Fruit fly (Drosophila melanogaster) whole organism, wandering third instar larva: ENCODE data around the gene CG5250.

ENCODE experiments used
- GATAd ChIP-seq: sonication (Bioruptor generic); optimal IDR thresholded peaks from 2 replicates; lab custom pipeline; 2016; ENCODE audit warnings: missing biosample characterization, missing genetic modification characterization
- Mio ChIP-seq: sonication (Bioruptor generic); optimal IDR thresholded peaks from 2 replicates; lab custom pipeline; 2016; ENCODE audit warnings: missing biosample characterization, missing genetic modification characterization
- N ChIP-seq: fragments of >200 bp; optimal IDR thresholded peaks from 2 replicates; lab custom pipeline; 2018; ENCODE audit warnings: missing biosample characterization, missing external identifiers, missing genetic modification characterization
- Rel ChIP-seq, 2 experiments: fragments of 200-800 bp; sonication (Bioruptor generic) in 1 of 2; optimal IDR thresholded peaks; 2 replicates in 1 of 2; 3 replicates in 1 of 2; lab custom pipeline; 2016 to 2019; ENCODE audit warnings: mild to moderate bottlenecking in 2 of 2, missing biosample characterization in 2 of 2, missing genetic modification characterization in 2 of 2, moderate library complexity in 1 of 2
- dsf ChIP-seq: sonication (Bioruptor generic); optimal IDR thresholded peaks from 2 replicates; lab custom pipeline; 2016; ENCODE audit warnings: missing biosample characterization, missing genetic modification characterization, borderline replicate concordance
- psq ChIP-seq: fragments of 200-800 bp; sonication (Bioruptor generic); optimal IDR thresholded peaks from 3 replicates; lab custom pipeline; 2017; ENCODE audit warnings: missing biosample characterization, mild to moderate bottlenecking, missing genetic modification characterization, moderate library complexity

DNA sequence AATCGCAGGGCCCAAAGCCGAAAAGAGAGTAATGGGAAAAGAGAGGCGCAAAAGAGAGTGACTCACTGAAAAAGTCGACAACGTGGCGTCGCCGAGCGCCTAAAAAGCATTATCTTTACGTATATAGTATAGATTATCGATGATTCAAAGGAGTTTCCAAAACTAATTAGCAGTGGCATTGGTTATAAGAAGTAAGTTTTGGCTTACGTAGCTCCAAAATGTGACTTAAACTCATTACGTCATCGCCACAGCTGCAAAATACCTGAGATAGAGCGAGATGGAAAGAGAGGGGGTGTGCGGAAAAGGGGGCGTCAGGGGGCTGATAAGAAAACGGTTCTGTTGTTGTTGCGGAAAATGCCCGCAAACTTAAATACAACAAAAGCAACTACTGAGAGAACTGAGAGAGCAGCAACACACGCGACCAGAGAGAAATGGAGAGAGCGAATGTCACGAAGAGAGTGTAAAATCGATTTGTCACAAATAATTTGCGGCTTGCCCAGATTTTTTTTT is 3.6 kb downstream of the CG5250 start:
- TF ChIP-seq GATAd (no peak), psq (GFP tag; lab: Kevin White, UChicago) (no peak), dsf (GFP tag; lab: Kevin White, UChicago) (no peak), N (no peak), Mio (GFP tag; lab: Kevin White, UChicago) (no peak), Rel (GFP tag; optimal IDR thresholded peaks at IDR 0.05; lab: Kevin White, UChicago) (no peak), Rel (tag; optimal IDR thresholded peaks at IDR 0.05; lab: Kevin White, UChicago) (no peak)
